Fruit fly (Drosophila melanogaster) whole organism, embryonic: Measurements from ENCODE around the gene ebd1.
A peak's percentile ranks its signal among the peaks of the same experiment; 100 is the strongest.

Experiments used
- Ada2b ChIP-seq: fragments of 200-800 bp; sonication (Bioruptor generic); IDR thresholded peaks from 2 replicates; pipeline ENCODE4 v1.3.6; 2022; ENCODE audit warnings: missing biosample characterization, missing genetic modification characterization
- Atf3 ChIP-seq: fragments of 200-800 bp; sonication (Bioruptor generic); optimal IDR thresholded peaks from 3 replicates; lab custom pipeline; 2016; ENCODE audit warnings: missing biosample characterization, missing genetic modification characterization
- Atf6 ChIP-seq: fragments of 200-800 bp; sonication (Bioruptor generic); IDR thresholded peaks from 2 replicates; pipeline ENCODE4 v1.3.6; 2022; ENCODE audit warnings: missing biosample characterization, missing genetic modification characterization
- B-H2 ChIP-seq: fragments of 200-800 bp; sonication (Bioruptor generic); optimal IDR thresholded peaks from 2 replicates; lab custom pipeline; 2018; ENCODE audit warnings: missing biosample characterization, mild to moderate bottlenecking, missing genetic modification characterization
- Bteb2 ChIP-seq: fragments of 200-800 bp; sonication (Bioruptor generic); optimal IDR thresholded peaks from 2 replicates; lab custom pipeline; 2016; ENCODE audit warnings: missing biosample characterization, missing genetic modification characterization
- CG10321 ChIP-seq: fragments of 200-800 bp; sonication (Bioruptor generic); IDR thresholded peaks from 2 replicates; pipeline ENCODE4 v1.3.6; 2022; ENCODE audit warnings: missing biosample characterization, missing genetic modification characterization
- CG10431 ChIP-seq: fragments of 200-800 bp; sonication (Bioruptor generic); optimal IDR thresholded peaks from 3 replicates; lab custom pipeline; 2018; ENCODE audit warnings: missing biosample characterization, mild to moderate bottlenecking, missing genetic modification characterization
- CG10979 ChIP-seq: fragments of 200-800 bp; sonication (Bioruptor generic); optimal IDR thresholded peaks from 2 replicates; lab custom pipeline; 2018; ENCODE audit warnings: missing biosample characterization, mild to moderate bottlenecking, missing genetic modification characterization, moderate library complexity
- CG11504 ChIP-seq: fragments of 200-800 bp; sonication (Bioruptor generic); optimal IDR thresholded peaks from 3 replicates; lab custom pipeline; 2019; ENCODE audit warnings: missing biosample characterization, mild to moderate bottlenecking, missing genetic modification characterization, moderate library complexity
- CG12071 ChIP-seq: fragments of 200-800 bp; sonication (Bioruptor generic); optimal IDR thresholded peaks from 3 replicates; lab custom pipeline; 2018; ENCODE audit warnings: missing biosample characterization, mild to moderate bottlenecking, missing genetic modification characterization
- CG14667 ChIP-seq: fragments of 200-800 bp; sonication (Bioruptor generic); IDR thresholded peaks from 2 replicates; pipeline ENCODE4 v1.3.6; 2022; ENCODE audit warnings: missing biosample characterization, missing genetic modification characterization
- CG15269 ChIP-seq: fragments of 200-800 bp; sonication (Bioruptor generic); optimal IDR thresholded peaks from 2 replicates; lab custom pipeline; 2018; ENCODE audit warnings: missing biosample characterization, mild to moderate bottlenecking, missing genetic modification characterization, moderate library complexity
- CG16813 ChIP-seq: fragments of 200-800 bp; sonication (Bioruptor generic); IDR thresholded peaks from 3 replicates; pipeline ENCODE4 v1.3.6; 2022; ENCODE audit warnings: missing biosample characterization, missing genetic modification characterization; ENCODE audit not compliant: partially characterized antibody
- CG18619 ChIP-seq: fragments of 200-800 bp; sonication (Bioruptor generic); optimal IDR thresholded peaks from 3 replicates; lab custom pipeline; 2017; ENCODE audit warnings: missing biosample characterization, mild to moderate bottlenecking, missing genetic modification characterization
- CG2116 ChIP-seq: fragments of 200-800 bp; sonication (Bioruptor generic); optimal IDR thresholded peaks from 3 replicates; lab custom pipeline; 2018; ENCODE audit warnings: missing biosample characterization, mild to moderate bottlenecking, missing genetic modification characterization
- CG32772 ChIP-seq: fragments of 200-800 bp; sonication (Bioruptor generic); IDR thresholded peaks from 2 replicates; pipeline ENCODE4 v1.3.6; 2022; ENCODE audit warnings: missing biosample characterization, missing genetic modification characterization
- CG5953 ChIP-seq: fragments of 200-800 bp; sonication (Bioruptor generic); IDR thresholded peaks from 2 replicates; pipeline ENCODE4 v1.3.6; 2022; ENCODE audit warnings: missing biosample characterization, missing genetic modification characterization
- CG6683 ChIP-seq: fragments of 200-800 bp; sonication (Bioruptor generic); optimal IDR thresholded peaks from 2 replicates; lab custom pipeline; 2017; ENCODE audit warnings: missing biosample characterization, mild to moderate bottlenecking, missing genetic modification characterization, missing genetic modification reagents
- CG7987 ChIP-seq: fragments of 200-800 bp; sonication (Bioruptor generic); optimal IDR thresholded peaks from 2 replicates; lab custom pipeline; 2018; ENCODE audit warnings: missing biosample characterization, mild to moderate bottlenecking, missing genetic modification characterization, moderate library complexity
- Dad ChIP-seq: fragments of 200-800 bp; sonication (Bioruptor generic); optimal IDR thresholded peaks from 3 replicates; lab custom pipeline; 2016; ENCODE audit warnings: missing biosample characterization, missing genetic modification characterization
- ERR ChIP-seq: fragments of 200-800 bp; sonication (Bioruptor generic); optimal IDR thresholded peaks from 2 replicates; lab custom pipeline; 2016; ENCODE audit warnings: missing biosample characterization, missing genetic modification characterization
- HmgZ ChIP-seq: fragments of 200-800 bp; sonication (Bioruptor generic); optimal IDR thresholded peaks from 2 replicates; lab custom pipeline; 2018; ENCODE audit warnings: missing biosample characterization, mild to moderate bottlenecking, missing genetic modification characterization
- Hr3 ChIP-seq: fragments of 200-800 bp; sonication (Bioruptor generic); optimal IDR thresholded peaks from 3 replicates; lab custom pipeline; 2016; ENCODE audit warnings: missing biosample characterization, missing genetic modification characterization
- Jarid2 ChIP-seq: fragments of 200-800 bp; sonication (Bioruptor generic); optimal IDR thresholded peaks from 3 replicates; lab custom pipeline; 2017; ENCODE audit warnings: mild to moderate bottlenecking, missing biosample characterization, missing genetic modification reagents, missing genetic modification characterization
- Rx ChIP-seq: fragments of 200-800 bp; sonication (Bioruptor generic); IDR thresholded peaks from 2 replicates; pipeline ENCODE4 v1.3.6; 2022; ENCODE audit warnings: missing biosample characterization, missing genetic modification characterization
- Sin3A ChIP-seq: fragments of >200 bp; optimal IDR thresholded peaks from 2 replicates; lab custom pipeline; 2018
- Tbp ChIP-seq: fragments of >200 bp; optimal IDR thresholded peaks from 2 replicates; lab custom pipeline; 2018; ENCODE audit warnings: missing biosample characterization, missing genetic modification characterization
- cas ChIP-seq: fragments of 200-800 bp; sonication (Bioruptor generic); IDR thresholded peaks from 2 replicates; pipeline ENCODE4 v1.3.6; 2022; ENCODE audit warnings: missing biosample characterization, missing genetic modification characterization
- chinmo ChIP-seq: fragments of 200-800 bp; sonication (Bioruptor generic); IDR thresholded peaks from 4 replicates; pipeline ENCODE4 v1.3.6; 2022; ENCODE audit warnings: missing biosample characterization, missing genetic modification characterization; ENCODE audit not compliant: partially characterized antibody
- chm ChIP-seq: fragments of 200-800 bp; sonication (Bioruptor generic); IDR thresholded peaks from 2 replicates; pipeline ENCODE4 v1.3.6; 2022; ENCODE audit warnings: missing biosample characterization, missing genetic modification characterization
- exex ChIP-seq: fragments of 200-800 bp; sonication (Bioruptor generic); optimal IDR thresholded peaks from 4 replicates; lab custom pipeline; 2018; ENCODE audit warnings: missing biosample characterization, mild to moderate bottlenecking, missing genetic modification characterization, moderate library complexity
- gce ChIP-seq: fragments of 200-800 bp; sonication (Bioruptor generic); IDR thresholded peaks from 3 replicates; pipeline ENCODE4 v1.3.6; 2022; ENCODE audit warnings: missing biosample characterization, missing genetic modification characterization
- hb ChIP-seq: fragments of 200-800 bp; sonication (Bioruptor generic); IDR thresholded peaks from 3 replicates; pipeline ENCODE4 v1.3.6; 2022; ENCODE audit warnings: missing biosample characterization, missing genetic modification characterization; ENCODE audit not compliant: partially characterized antibody
- her ChIP-seq: fragments of 200-800 bp; sonication (Bioruptor generic); optimal IDR thresholded peaks from 2 replicates; lab custom pipeline; 2016; ENCODE audit warnings: missing biosample characterization, missing genetic modification characterization
- ind ChIP-seq: fragments of 200-800 bp; sonication (Bioruptor generic); optimal IDR thresholded peaks from 3 replicates; lab custom pipeline; 2016; ENCODE audit warnings: missing biosample characterization, missing genetic modification characterization
- kay ChIP-seq: fragments of 200-800 bp; sonication (Bioruptor generic); optimal IDR thresholded peaks from 2 replicates; lab custom pipeline; 2016; ENCODE audit warnings: missing biosample characterization, missing genetic modification characterization
- lilli ChIP-seq: fragments of 200-800 bp; sonication (Bioruptor generic); optimal IDR thresholded peaks from 3 replicates; lab custom pipeline; 2016; ENCODE audit warnings: missing biosample characterization, missing genetic modification characterization
- mam ChIP-seq: fragments of 200-800 bp; sonication (Bioruptor generic); optimal IDR thresholded peaks from 3 replicates; lab custom pipeline; 2016; ENCODE audit warnings: missing biosample characterization, missing genetic modification characterization
- pfk ChIP-seq: fragments of 200-800 bp; sonication (Bioruptor generic); optimal IDR thresholded peaks from 2 replicates; lab custom pipeline; 2018; ENCODE audit warnings: missing biosample characterization, mild to moderate bottlenecking, missing genetic modification characterization, moderate library complexity
- pum ChIP-seq: fragments of 200-800 bp; sonication (Bioruptor generic); optimal IDR thresholded peaks from 2 replicates; lab custom pipeline; 2016; ENCODE audit warnings: missing biosample characterization, missing genetic modification characterization
- pzg ChIP-seq: fragments of 200-800 bp; sonication (Bioruptor generic); optimal IDR thresholded peaks from 3 replicates; lab custom pipeline; 2018; ENCODE audit warnings: missing biosample characterization, mild to moderate bottlenecking, missing genetic modification characterization, moderate library complexity
- repo ChIP-seq: fragments of 200-800 bp; sonication (Bioruptor generic); optimal IDR thresholded peaks from 2 replicates; lab custom pipeline; 2016; ENCODE audit warnings: missing biosample characterization, missing genetic modification characterization
- ro ChIP-seq: fragments of 200-800 bp; sonication (Bioruptor generic); IDR thresholded peaks from 2 replicates; pipeline ENCODE4 v1.3.6; 2022; ENCODE audit warnings: missing biosample characterization, missing genetic modification characterization
- row ChIP-seq: fragments of 200-800 bp; sonication (Bioruptor generic); IDR thresholded peaks from 3 replicates; pipeline ENCODE4 v1.3.6; 2022; ENCODE audit warnings: missing biosample characterization, missing genetic modification characterization
- sd ChIP-seq: fragments of 200-800 bp; sonication (Bioruptor generic); optimal IDR thresholded peaks from 3 replicates; lab custom pipeline; 2018; ENCODE audit warnings: missing biosample characterization, mild to moderate bottlenecking, missing genetic modification characterization, moderate library complexity
- so ChIP-seq: fragments of 200-800 bp; sonication (Bioruptor generic); IDR thresholded peaks from 3 replicates; pipeline ENCODE4 v1.3.6; 2022; ENCODE audit warnings: missing biosample characterization, missing genetic modification characterization
- vnd ChIP-seq: fragments of 200-800 bp; sonication (Bioruptor generic); IDR thresholded peaks from 3 replicates; pipeline ENCODE4 v1.3.6; 2022; ENCODE audit warnings: missing biosample characterization, missing genetic modification characterization; ENCODE audit not compliant: partially characterized antibody
- vvl ChIP-seq: fragments of 200-800 bp; sonication (Bioruptor generic); IDR thresholded peaks from 2 replicates; pipeline ENCODE4 v1.3.6; 2022; ENCODE audit warnings: missing biosample characterization, missing genetic modification characterization
- wdn ChIP-seq: fragments of 200-800 bp; sonication (Bioruptor generic); IDR thresholded peaks from 2 replicates; pipeline ENCODE4 v1.3.6; 2022; ENCODE audit warnings: missing biosample characterization, missing genetic modification characterization

Gene ebd1

dm6 chr3L:642865-643738 lies 42.2 kb downstream of the ebd1 start (continued):
- no peak for TF ChIP-seq Bteb2
- no peak for TF ChIP-seq B-H2 (GFP tag; lab: Kevin White, UChicago)
- 0 out of 2 replicates have a peak, but pooled peaks have one; percentile 7 for TF ChIP-seq cas
- TF ChIP-seq pfk (GFP tag; lab: Kevin White, UChicago), result peak; percentile 7
- TF ChIP-seq so (GFP tag; lab: Robert Waterston, UW), result peak; percentile 27; the same call in 1 of the 3 replicates
- TF ChIP-seq CG18619 (GFP tag; lab: Kevin White, UChicago), result peak; percentile 27
- no peak for TF ChIP-seq ERR (GFP tag; lab: Kevin White, UChicago)
- TF ChIP-seq wdn (GFP tag; lab: Robert Waterston, UW), result no peak
- no peak for TF ChIP-seq Tbp (GFP tag; lab: Kevin White, UChicago)
- peak; percentile 4; the same call in 1 of the 3 replicates for TF ChIP-seq gce (GFP tag; lab: Robert Waterston, UW)
- no peak for TF ChIP-seq pum (GFP tag; lab: Kevin White, UChicago)
- TF ChIP-seq vvl (GFP tag; lab: Robert Waterston, UW), result 0 out of 2 replicates have a peak, but pooled peaks have one; percentile 43
- no peak for TF ChIP-seq CG6683 (GFP tag; lab: Kevin White, UChicago)
- peak; percentile 0 for TF ChIP-seq CG2116 (GFP tag; lab: Kevin White, UChicago)
- no peak for TF ChIP-seq vnd (GFP tag; lab: Robert Waterston, UW)
- TF ChIP-seq Hr3 (GFP tag; lab: Kevin White, UChicago), result no peak
- TF ChIP-seq Jarid2 (GFP tag; lab: Kevin White, UChicago), result no peak
- no peak for TF ChIP-seq CG32772 (GFP tag; lab: Robert Waterston, UW)
- no peak for TF ChIP-seq Sin3A
- TF ChIP-seq repo (GFP tag; lab: Kevin White, UChicago), result no peak
- TF ChIP-seq CG15269, result peak; percentile 22
- no peak for TF ChIP-seq ro
- TF ChIP-seq pzg (GFP tag; lab: Kevin White, UChicago), result no peak
- TF ChIP-seq CG14667 (GFP tag; lab: Robert Waterston, UW), result no peak
- TF ChIP-seq Rx (GFP tag; lab: Robert Waterston, UW), result no peak
- TF ChIP-seq row (GFP tag; lab: Robert Waterston, UW), result no peak
- no peak for TF ChIP-seq CG16813 (GFP tag; lab: Robert Waterston, UW)
- no peak for TF ChIP-seq hb (GFP tag; lab: Robert Waterston, UW)
- TF ChIP-seq CG10431, result peak; percentile 71
- no peak for TF ChIP-seq ind
- TF ChIP-seq chm, result no peak
- 0 out of 2 replicates have a peak, but pooled peaks have one; percentile 16 for TF ChIP-seq CG10321 (GFP tag; lab: Robert Waterston, UW)
- no peak for TF ChIP-seq CG5953 (GFP tag; lab: Robert Waterston, UW)
- no peak for TF ChIP-seq mam
- TF ChIP-seq CG7987, result peak; percentile 44
- peak; percentile 48 for TF ChIP-seq CG12071 (GFP tag; lab: Kevin White, UChicago)
- peak; percentile 100 for TF ChIP-seq sd
- TF ChIP-seq kay, result no peak
- TF ChIP-seq lilli (GFP tag; lab: Kevin White, UChicago), result no peak
- TF ChIP-seq Atf6 (GFP tag; lab: Robert Waterston, UW), result no peak
- TF ChIP-seq HmgZ (tag; lab: Kevin White, UChicago), result peak; percentile 8
- TF ChIP-seq chinmo (GFP tag; lab: Robert Waterston, UW), result peak; percentile 70; the same call in 1 of the 4 replicates
- no peak for TF ChIP-seq Ada2b
- TF ChIP-seq CG10979 (tag; lab: Kevin White, UChicago), result no peak
- peak; percentile 63 for TF ChIP-seq her (GFP tag; lab: Kevin White, UChicago)
- peak; percentile 75 for TF ChIP-seq exex
- TF ChIP-seq CG11504 (tag; lab: Kevin White, UChicago), result no peak
- TF ChIP-seq Atf3 (GFP tag; lab: Kevin White, UChicago), result no peak
- TF ChIP-seq Dad (GFP tag; lab: Kevin White, UChicago), result no peak
